Fruit fly (Drosophila melanogaster): ENCODE results near the gene wake.

- no peak for TF ChIP-seq Poxn (GFP tag; IDR thresholded peaks at IDR 0.05)
- TF ChIP-seq da (GFP tag; optimal IDR thresholded peaks at IDR 0.05): no peak
- TF ChIP-seq ara (GFP tag; IDR thresholded peaks at IDR 0.05): no peak
Measured at dm6 chr3R:22638604-22639238, 887 bp upstream of the wake start.
